Fruit fly (Drosophila melanogaster) whole organism, embryonic: ENCODE measurements around the gene CG13928.

ENCODE experiments used
- Atf6 ChIP-seq: fragments of 200-800 bp; sonication (Bioruptor generic); IDR thresholded peaks from 2 replicates; pipeline ENCODE4 v1.3.6; 2022; ENCODE audit warnings: missing biosample characterization, missing genetic modification characterization
- CG1024 ChIP-seq: fragments of 200-800 bp; sonication (Bioruptor generic); IDR thresholded peaks from 2 replicates; pipeline ENCODE4 v1.3.6; 2022; ENCODE audit warnings: missing biosample characterization, missing genetic modification characterization
- CG11456 ChIP-seq: fragments of 200-800 bp; sonication (Bioruptor generic); IDR thresholded peaks from 3 replicates; pipeline ENCODE4 v1.3.6; 2022; ENCODE audit warnings: missing biosample characterization, missing genetic modification characterization
- CG13296 ChIP-seq: fragments of 200-800 bp; sonication (Bioruptor generic); optimal IDR thresholded peaks from 3 replicates; lab custom pipeline; 2018; ENCODE audit warnings: missing biosample characterization, mild to moderate bottlenecking, missing genetic modification characterization
- CG13775 ChIP-seq: fragments of 200-800 bp; sonication (Bioruptor generic); optimal IDR thresholded peaks from 3 replicates; lab custom pipeline; 2017; ENCODE audit warnings: missing biosample characterization, mild to moderate bottlenecking, missing genetic modification characterization
- CG14441 ChIP-seq: fragments of 200-800 bp; sonication (Bioruptor generic); IDR thresholded peaks from 2 replicates; pipeline ENCODE4 v1.3.6; 2022; ENCODE audit warnings: missing biosample characterization, missing genetic modification characterization
- CG15514 ChIP-seq: fragments of 200-800 bp; sonication (Bioruptor generic); optimal IDR thresholded peaks from 3 replicates; lab custom pipeline; 2017; ENCODE audit warnings: missing biosample characterization, missing genetic modification characterization, mild to moderate bottlenecking, moderate library complexity, missing genetic modification reagents
- CG16779 ChIP-seq: fragments of 200-800 bp; sonication (Bioruptor generic); IDR thresholded peaks from 2 replicates; pipeline ENCODE4 v1.3.6; 2022; ENCODE audit warnings: missing biosample characterization, missing genetic modification characterization
- CG17612 ChIP-seq: fragments of 200-800 bp; sonication (Bioruptor generic); IDR thresholded peaks from 2 replicates; pipeline ENCODE4 v1.3.6; 2022; ENCODE audit warnings: missing biosample characterization, missing genetic modification characterization
- CG33213 ChIP-seq: fragments of 200-800 bp; sonication (Bioruptor generic); optimal IDR thresholded peaks from 3 replicates; lab custom pipeline; 2016; ENCODE audit warnings: missing biosample characterization, missing genetic modification characterization
- CG34224 ChIP-seq: fragments of 200-800 bp; sonication (Bioruptor generic); IDR thresholded peaks from 3 replicates; pipeline ENCODE4 v1.3.6; 2022; ENCODE audit warnings: missing biosample characterization, missing genetic modification characterization; ENCODE audit not compliant: partially characterized antibody
- CG34376 ChIP-seq: fragments of 200-800 bp; sonication (Bioruptor generic); optimal IDR thresholded peaks from 2 replicates; lab custom pipeline; 2018; ENCODE audit warnings: missing biosample characterization, mild to moderate bottlenecking, missing genetic modification characterization
- CG3847 ChIP-seq: fragments of 200-800 bp; sonication (Bioruptor generic); IDR thresholded peaks from 2 replicates; pipeline ENCODE4 v1.3.6; 2022; ENCODE audit warnings: missing biosample characterization, missing genetic modification characterization
- CG4328 ChIP-seq: fragments of 200-800 bp; sonication (Bioruptor generic); optimal IDR thresholded peaks from 3 replicates; lab custom pipeline; 2017; ENCODE audit warnings: missing biosample characterization, missing genetic modification reagents, missing genetic modification characterization
- CG6654 ChIP-seq: fragments of 200-800 bp; sonication (Bioruptor generic); optimal IDR thresholded peaks from 2 replicates; lab custom pipeline; 2017; ENCODE audit warnings: missing biosample characterization, mild to moderate bottlenecking, missing genetic modification characterization
- CG6689 ChIP-seq: fragments of 200-800 bp; sonication (Bioruptor generic); IDR thresholded peaks from 2 replicates; pipeline ENCODE4 v1.3.6; 2022; ENCODE audit warnings: missing biosample characterization, missing genetic modification characterization
- CG8281 ChIP-seq: fragments of 200-800 bp; sonication (Bioruptor generic); optimal IDR thresholded peaks from 2 replicates; lab custom pipeline; 2018; ENCODE audit warnings: missing biosample characterization, mild to moderate bottlenecking, missing genetic modification characterization, moderate library complexity
- CG9727 ChIP-seq: fragments of 200-800 bp; sonication (Bioruptor generic); optimal IDR thresholded peaks from 3 replicates; lab custom pipeline; 2017; ENCODE audit warnings: missing biosample characterization, mild to moderate bottlenecking, missing genetic modification characterization
- Dip3 ChIP-seq: fragments of 200-800 bp; sonication (Bioruptor generic); optimal IDR thresholded peaks from 3 replicates; lab custom pipeline; 2016; ENCODE audit warnings: missing biosample characterization, missing genetic modification characterization
- Dll ChIP-seq: fragments of 200-800 bp; sonication (Bioruptor generic); IDR thresholded peaks from 4 replicates; pipeline ENCODE4 v1.3.6; 2022; ENCODE audit warnings: missing biosample characterization, missing genetic modification characterization; ENCODE audit not compliant: partially characterized antibody
- Ets65A ChIP-seq: fragments of 200-800 bp; sonication (Bioruptor generic); peaks from one replicate; lab custom pipeline; 2016; ENCODE audit warnings: missing biosample characterization, missing genetic modification characterization
- Hmr ChIP-seq: fragments of 200-800 bp; sonication (Bioruptor generic); optimal IDR thresholded peaks from 3 replicates; lab custom pipeline; 2017; ENCODE audit warnings: mild to moderate bottlenecking, missing biosample characterization, missing genetic modification reagents, missing genetic modification characterization
- Lpt ChIP-seq: fragments of >200 bp; optimal IDR thresholded peaks from 2 replicates; lab custom pipeline; 2018; ENCODE audit warnings: missing biosample characterization, missing genetic modification characterization
- Meics ChIP-seq: fragments of 200-800 bp; sonication (Bioruptor generic); optimal IDR thresholded peaks from 2 replicates; lab custom pipeline; 2017; ENCODE audit warnings: missing biosample characterization, mild to moderate bottlenecking, missing genetic modification characterization
- NC2α ChIP-seq: fragments of 200-800 bp; sonication (Bioruptor generic); optimal IDR thresholded peaks from 2 replicates; lab custom pipeline; 2016; ENCODE audit warnings: missing biosample characterization, missing genetic modification characterization
- NC2β ChIP-seq: fragments of 200-800 bp; sonication (Bioruptor generic); optimal IDR thresholded peaks from 2 replicates; lab custom pipeline; 2016; ENCODE audit warnings: missing biosample characterization, missing genetic modification characterization
- Neu2 ChIP-seq: fragments of 200-800 bp; sonication (Bioruptor generic); optimal IDR thresholded peaks from 3 replicates; lab custom pipeline; 2016; ENCODE audit warnings: missing biosample characterization, missing genetic modification characterization, borderline replicate concordance
- NfI ChIP-seq: fragments of 200-800 bp; sonication (Bioruptor generic); optimal IDR thresholded peaks from 3 replicates; lab custom pipeline; 2018; ENCODE audit warnings: missing biosample characterization, mild to moderate bottlenecking, missing genetic modification characterization, moderate library complexity
- Oli ChIP-seq: fragments of 200-800 bp; sonication (Bioruptor generic); optimal IDR thresholded peaks from 2 replicates; lab custom pipeline; 2018; ENCODE audit warnings: missing biosample characterization, mild to moderate bottlenecking, missing genetic modification characterization, moderate library complexity
- Rfx ChIP-seq: fragments of 200-800 bp; sonication (Bioruptor generic); IDR thresholded peaks from 2 replicates; pipeline ENCODE4 v1.3.6; 2022; ENCODE audit warnings: missing biosample characterization, missing genetic modification characterization
- Spps ChIP-seq: fragments of 200-800 bp; sonication (Bioruptor generic); optimal IDR thresholded peaks from 2 replicates; lab custom pipeline; 2018; ENCODE audit warnings: missing biosample characterization, mild to moderate bottlenecking, missing genetic modification characterization
- Xrp1 ChIP-seq: fragments of 200-800 bp; sonication (Bioruptor generic); IDR thresholded peaks from 2 replicates; pipeline ENCODE4 v1.3.6; 2022; ENCODE audit warnings: missing biosample characterization, missing genetic modification characterization
- ac ChIP-seq: fragments of 200-800 bp; sonication (Bioruptor generic); optimal IDR thresholded peaks from 3 replicates; lab custom pipeline; 2017; ENCODE audit warnings: missing biosample characterization, mild to moderate bottlenecking, missing genetic modification characterization
- bab2 ChIP-seq: fragments of 200-800 bp; sonication (Bioruptor generic); optimal IDR thresholded peaks from 2 replicates; lab custom pipeline; 2016; ENCODE audit warnings: missing biosample characterization, missing genetic modification characterization
- bbx ChIP-seq: fragments of 200-800 bp; sonication (Bioruptor generic); IDR thresholded peaks from 2 replicates; pipeline ENCODE4 v1.3.6; 2022; ENCODE audit warnings: missing biosample characterization, missing genetic modification characterization; ENCODE audit not compliant: partially characterized antibody
- br ChIP-seq: fragments of >200 bp; optimal IDR thresholded peaks from 2 replicates; lab custom pipeline; 2017
- crc ChIP-seq: fragments of 200-800 bp; sonication (Bioruptor generic); optimal IDR thresholded peaks from 2 replicates; lab custom pipeline; 2016; ENCODE audit warnings: missing biosample characterization, missing genetic modification characterization
- da ChIP-seq: fragments of 200-800 bp; sonication (Bioruptor generic); optimal IDR thresholded peaks from 2 replicates; lab custom pipeline; 2016; ENCODE audit warnings: missing biosample characterization, missing genetic modification characterization
- en ChIP-seq: fragments of 200-800 bp; sonication (Bioruptor generic); optimal IDR thresholded peaks from 2 replicates; lab custom pipeline; 2016; ENCODE audit warnings: missing biosample characterization, missing genetic modification characterization
- ewg ChIP-seq: fragments of 200-800 bp; sonication (Bioruptor generic); optimal IDR thresholded peaks from 3 replicates; lab custom pipeline; 2017; ENCODE audit warnings: mild to moderate bottlenecking, missing biosample characterization, missing genetic modification reagents, missing genetic modification characterization
- h ChIP-seq: fragments of >200 bp; optimal IDR thresholded peaks from 2 replicates; lab custom pipeline; 2017
- inv ChIP-seq: fragments of 200-800 bp; sonication (Bioruptor generic); IDR thresholded peaks from 2 replicates; pipeline ENCODE4 v1.3.6; 2022; ENCODE audit warnings: missing biosample characterization, missing genetic modification characterization; ENCODE audit not compliant: partially characterized antibody
- jigr1 ChIP-seq: fragments of 200-800 bp; sonication (Bioruptor generic); IDR thresholded peaks from 3 replicates; pipeline ENCODE4 v1.3.6; 2022; ENCODE audit warnings: missing biosample characterization, missing genetic modification characterization
- maf-S ChIP-seq: fragments of 200-800 bp; sonication (Bioruptor generic); optimal IDR thresholded peaks from 2 replicates; lab custom pipeline; 2016; ENCODE audit warnings: missing biosample characterization, missing genetic modification characterization
- onecut ChIP-seq: fragments of 200-800 bp; sonication (Bioruptor generic); IDR thresholded peaks from 2 replicates; pipeline ENCODE4 v1.3.6; 2022; ENCODE audit warnings: missing biosample characterization, missing genetic modification characterization
- sd ChIP-seq: fragments of 200-800 bp; sonication (Bioruptor generic); optimal IDR thresholded peaks from 3 replicates; lab custom pipeline; 2018; ENCODE audit warnings: missing biosample characterization, mild to moderate bottlenecking, missing genetic modification characterization, moderate library complexity
- sna ChIP-seq: fragments of 200-800 bp; sonication (Bioruptor generic); IDR thresholded peaks from 2 replicates; pipeline ENCODE4 v1.3.6; 2022; ENCODE audit warnings: missing biosample characterization, missing genetic modification characterization; ENCODE audit not compliant: partially characterized antibody
- tap ChIP-seq: fragments of 200-800 bp; optimal IDR thresholded peaks from 3 replicates; lab custom pipeline; 2019; ENCODE audit warnings: missing biosample characterization, mild to moderate bottlenecking, missing genetic modification characterization, moderate library complexity
- tio ChIP-seq: fragments of 200-800 bp; sonication (Bioruptor generic); optimal IDR thresholded peaks from 2 replicates; lab custom pipeline; 2017; ENCODE audit warnings: missing biosample characterization, missing genetic modification characterization, inconsistent platforms
- ttk ChIP-seq: fragments of 200-800 bp; sonication (Bioruptor generic); IDR thresholded peaks from 2 replicates; pipeline ENCODE4 v2.1.2; 2022; ENCODE audit warnings: missing biosample characterization, missing genetic modification characterization
- unc-4 ChIP-seq: fragments of 200-800 bp; sonication (Bioruptor generic); IDR thresholded peaks from 2 replicates; pipeline ENCODE4 v1.3.6; 2022; ENCODE audit warnings: missing biosample characterization, missing genetic modification characterization; ENCODE audit not compliant: partially characterized antibody

The CG13928 gene

dm6 chr3L:1587140-1587849 lies 40.9 kb downstream of the CG13928 start (continued):
- TF ChIP-seq bbx: no peak
- peak; percentile 87 for TF ChIP-seq bab2
- TF ChIP-seq ttk: peak; percentile 82
- TF ChIP-seq tap (tag; lab: Kevin White, UChicago): peak; percentile 78
- no peak for TF ChIP-seq Neu2 (GFP tag; lab: Kevin White, UChicago)
- no peak for TF ChIP-seq unc-4
- TF ChIP-seq CG9727 (GFP tag; lab: Kevin White, UChicago): peak; percentile 69
- no peak for TF ChIP-seq Lpt
- peak; percentile 18 for TF ChIP-seq Spps (tag; lab: Kevin White, UChicago)
- TF ChIP-seq CG17612: peak; percentile 82
- peak; percentile 89 for TF ChIP-seq CG16779 (GFP tag; lab: Robert Waterston, UW)
- peak; percentile 92 for TF ChIP-seq CG14441
- TF ChIP-seq CG13296 (GFP tag; lab: Kevin White, UChicago): peak; percentile 80
- TF ChIP-seq Dll: no peak
- peak; percentile 24 for TF ChIP-seq da
- TF ChIP-seq CG1024 (GFP tag; lab: Robert Waterston, UW): peak; percentile 73
- peak; percentile 64 for TF ChIP-seq CG4328 (GFP tag; lab: Kevin White, UChicago)
- TF ChIP-seq Hmr: peak; percentile 73
- peak; percentile 59 for TF ChIP-seq CG8281 (tag; lab: Kevin White, UChicago)
- TF ChIP-seq CG3847: peak; percentile 89
- TF ChIP-seq NC2α (GFP tag; lab: Kevin White, UChicago): no peak
- TF ChIP-seq NfI (GFP tag; lab: Kevin White, UChicago): peak; percentile 74
- TF ChIP-seq Rfx (GFP tag; lab: Robert Waterston, UW): peak; percentile 95
- no peak for TF ChIP-seq sd
- peak; percentile 81 for TF ChIP-seq Oli
- peak; percentile 45 for TF ChIP-seq NC2β (GFP tag; lab: Kevin White, UChicago)
- no peak for TF ChIP-seq h (lab: Kevin White, UChicago)
- TF ChIP-seq br (lab: Kevin White, UChicago): no peak
- peak; percentile 57 for TF ChIP-seq CG6654 (GFP tag; lab: Kevin White, UChicago)
- TF ChIP-seq CG34224 (GFP tag; lab: Robert Waterston, UW): no peak
- TF ChIP-seq maf-S (GFP tag; lab: Kevin White, UChicago): peak; percentile 77
- peak; percentile 76 for TF ChIP-seq Dip3 (GFP tag; lab: Kevin White, UChicago)
- TF ChIP-seq CG11456 (GFP tag; lab: Robert Waterston, UW): peak; percentile 91
- TF ChIP-seq ac (GFP tag; lab: Kevin White, UChicago): no peak
- TF ChIP-seq Xrp1: peak; percentile 85
- peak; percentile 85 for TF ChIP-seq onecut (GFP tag; lab: Robert Waterston, UW)
- peak; percentile 69 for TF ChIP-seq CG33213 (GFP tag; lab: Kevin White, UChicago)
- no peak for TF ChIP-seq sna (GFP tag; lab: Robert Waterston, UW)
- peak; percentile 65; the same call in 2 of the 3 replicates for TF ChIP-seq jigr1 (GFP tag; lab: Robert Waterston, UW)
- no peak for TF ChIP-seq inv
- peak; percentile 41 for TF ChIP-seq ewg (GFP tag; lab: Kevin White, UChicago)
- TF ChIP-seq CG15514 (GFP tag; lab: Kevin White, UChicago): peak; percentile 70
- peak; percentile 87 for TF ChIP-seq CG6689
- peak; percentile 50 for TF ChIP-seq CG34376
- TF ChIP-seq CG13775 (GFP tag; lab: Kevin White, UChicago): peak; percentile 43
- TF ChIP-seq tio (GFP tag; lab: Kevin White, UChicago): peak; percentile 51
- TF ChIP-seq Atf6 (GFP tag; lab: Robert Waterston, UW): peak; percentile 88
- TF ChIP-seq Ets65A (GFP tag; lab: Kevin White, UChicago): peak; percentile 98
- peak; percentile 71 for TF ChIP-seq en (GFP tag; lab: Kevin White, UChicago)
- TF ChIP-seq Meics: peak; percentile 83
- peak; percentile 85 for TF ChIP-seq crc (GFP tag; lab: Kevin White, UChicago)
